Worm (Caenorhabditis elegans) whole organism, midembryonic: ENCODE data around the gene csn-6.
A peak's percentile ranks its signal among the peaks of the same experiment; 100 is the strongest.

Experiments
- T22C8.4 ChIP-seq: fragments of 200-800 bp; sonication (Bioruptor generic); IDR thresholded peaks from 2 replicates; pipeline ENCODE4 v1.3.6; 2022; ENCODE audit warnings: missing genetic modification characterization, missing compliant biosample characterization
- cog-1 ChIP-seq: sonication (generic microtip); optimal IDR thresholded peaks from 2 replicates; lab custom pipeline; 2016; ENCODE audit warnings: missing genetic modification characterization, missing compliant biosample characterization
- flt-1 ChIP-seq: fragments of 200-800 bp; sonication (Bioruptor generic); IDR thresholded peaks from 2 replicates; pipeline ENCODE4 v1.3.6; 2022; ENCODE audit warnings: missing genetic modification characterization, missing compliant biosample characterization
- klf-2 ChIP-seq: fragments of 200-800 bp; sonication (Bioruptor generic); conservative IDR thresholded peaks from 2 replicates; pipeline ENCODE4 v1.3.6; 2022; ENCODE audit warnings: missing genetic modification reagents, missing genetic modification characterization, missing compliant biosample characterization
- med-1 ChIP-seq: sonication (generic microtip); optimal IDR thresholded peaks from 2 replicates; lab custom pipeline; 2017; ENCODE audit warnings: missing genetic modification characterization, mild to moderate bottlenecking, missing compliant biosample characterization, antibody characterized with exemption, missing genetic modification reagents; ENCODE audit not compliant: insufficient read depth
- ref-1 ChIP-seq: fragments of 200-800 bp; sonication (Bioruptor generic); conservative IDR thresholded peaks from 2 replicates; pipeline ENCODE4 v1.3.6; 2022; ENCODE audit warnings: missing genetic modification reagents, missing genetic modification characterization, missing compliant biosample characterization
- tab-1 ChIP-seq: fragments of 200-800 bp; sonication (Bioruptor generic); IDR thresholded peaks from 2 replicates; pipeline ENCODE4 v1.3.6; 2022; ENCODE audit warnings: missing genetic modification characterization, missing compliant biosample characterization
- ztf-23 ChIP-seq: fragments of 200-800 bp; sonication (Bioruptor generic); IDR thresholded peaks from 2 replicates; pipeline ENCODE4 v1.3.6; 2022; ENCODE audit warnings: missing genetic modification reagents, missing genetic modification characterization, missing compliant biosample characterization
- ztf-29 ChIP-seq: fragments of 200-800 bp; sonication (Bioruptor generic); IDR thresholded peaks from 2 replicates; pipeline ENCODE4 v1.3.6; 2022; ENCODE audit warnings: missing genetic modification reagents, missing genetic modification characterization, missing compliant biosample characterization

The csn-6 gene

DNA sequence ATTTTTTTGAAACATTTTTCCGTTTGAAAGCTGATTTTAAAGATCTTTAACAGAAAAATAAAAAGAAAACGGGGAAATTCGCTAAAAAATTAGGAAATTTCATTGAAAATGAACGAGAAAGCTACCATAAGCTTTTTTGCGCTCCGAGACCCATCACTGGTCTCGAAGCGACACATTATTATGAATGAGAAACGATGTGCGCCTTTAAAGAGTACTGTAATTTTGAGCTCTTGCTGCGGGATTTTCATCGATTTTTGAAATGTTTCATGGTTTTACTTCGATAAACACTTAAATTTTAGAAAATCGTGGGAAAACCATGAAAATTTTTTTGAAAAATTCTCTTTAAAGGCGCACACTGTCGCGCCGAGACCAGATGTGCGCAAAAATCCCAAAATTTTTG is 10.4 kb upstream of the csn-6 start:
- no peak for TF ChIP-seq med-1
- TF ChIP-seq flt-1 (GFP tag; lab: Robert Waterston, UW) = no peak
- TF ChIP-seq klf-2 (GFP tag; lab: Robert Waterston, UW) = no peak
- TF ChIP-seq cog-1 (tag; lab: Kevin White, UChicago) = no peak
- no peak for TF ChIP-seq ref-1 (GFP tag; lab: Robert Waterston, UW)
- no peak for TF ChIP-seq T22C8.4 (GFP tag; lab: Robert Waterston, UW)
- no peak for TF ChIP-seq tab-1
- TF ChIP-seq ztf-23 = no peak
- no peak for TF ChIP-seq ztf-29 (GFP tag; lab: Robert Waterston, UW)

DNA sequence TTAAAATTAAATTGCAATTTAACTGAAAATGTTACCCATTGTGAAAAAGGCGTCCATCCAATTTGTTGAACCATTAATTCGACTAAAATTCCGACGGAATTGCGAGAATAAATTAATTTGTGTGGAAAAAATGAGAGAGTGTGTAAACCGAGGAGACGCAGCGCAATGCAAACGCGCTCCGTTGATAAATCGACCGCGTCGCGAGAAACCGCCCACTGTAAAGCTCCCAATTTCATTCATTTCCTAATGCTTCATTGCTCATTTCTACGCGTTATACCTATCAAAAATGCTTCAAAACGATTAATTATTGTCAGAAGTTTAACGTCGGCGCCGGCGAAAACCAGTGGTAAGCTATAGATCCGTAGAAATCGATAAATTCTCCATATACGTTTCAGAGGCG is 2.9 kb upstream of the csn-6 start, which contains the start of the genes Y67H2A.2 and micu-1:
TSS of gene Y67H2A.2 (minus strand) at position 74 of the 400 bp plus-strand sequence.
TSS of gene micu-1 (plus strand) at position 181 of the 400 bp plus-strand sequence.
- peak; percentile 71; the same call in 1 of the 2 replicates for TF ChIP-seq tab-1
- peak; percentile 64; the same call in 1 of the 2 replicates for TF ChIP-seq ztf-23
- no peak for TF ChIP-seq klf-2 (GFP tag; lab: Robert Waterston, UW)

DNA sequence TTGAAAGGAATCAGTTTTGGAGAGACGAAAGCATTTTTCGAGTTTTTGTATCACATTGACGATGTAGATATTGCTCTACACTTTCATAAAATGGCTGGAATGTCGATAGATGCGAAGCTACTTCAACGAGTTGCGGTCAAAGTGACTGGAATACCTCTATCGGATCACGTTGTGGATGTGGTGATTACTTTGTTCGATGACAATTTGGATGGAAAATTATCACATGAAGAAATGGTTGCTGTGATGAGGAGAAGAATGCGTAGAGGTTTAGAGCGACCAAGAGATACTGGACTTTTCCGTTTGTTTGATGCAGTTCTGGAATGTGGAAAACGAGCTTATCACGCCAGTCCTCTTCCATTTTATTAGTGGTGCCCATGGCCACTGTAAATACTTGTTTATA is 976 bp upstream of the csn-6 start:
- TF ChIP-seq cog-1 (tag; lab: Kevin White, UChicago) (no peak), ref-1 (GFP tag; lab: Robert Waterston, UW) (no peak), klf-2 (GFP tag; lab: Robert Waterston, UW) (no peak), ztf-29 (GFP tag; lab: Robert Waterston, UW) (no peak), med-1 (no peak), T22C8.4 (GFP tag; lab: Robert Waterston, UW) (no peak), flt-1 (GFP tag; lab: Robert Waterston, UW) (no peak), ztf-23 (no peak), tab-1 (no peak)

DNA sequence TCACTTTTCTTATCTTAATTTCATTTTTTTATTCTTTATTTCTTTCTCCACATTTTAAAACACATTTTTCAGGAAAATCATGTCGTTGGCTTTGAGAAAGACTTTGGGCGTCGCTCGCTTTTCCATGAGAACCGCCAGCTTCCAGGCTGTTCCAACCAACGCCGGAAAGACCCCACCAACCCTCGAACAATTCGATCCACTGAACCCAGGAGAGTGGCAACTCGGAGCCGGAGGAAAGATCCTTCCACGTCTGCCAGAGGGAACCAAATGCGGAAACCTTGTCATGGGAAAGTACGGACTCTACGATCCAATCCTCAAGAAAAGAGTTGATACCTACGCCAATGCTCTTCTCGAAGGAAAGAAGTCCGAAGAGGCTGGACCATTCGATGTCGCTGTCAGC is 515 bp upstream of the csn-6 start, which contains the start of gene kdp-1:
TSS of gene kdp-1 (plus strand) at position 80 of the 400 bp plus-strand sequence.
- TF ChIP-seq ref-1 (GFP tag; lab: Robert Waterston, UW) (no peak), cog-1 (tag; lab: Kevin White, UChicago) (no peak), med-1 (no peak), klf-2 (GFP tag; lab: Robert Waterston, UW) (no peak), flt-1 (GFP tag; lab: Robert Waterston, UW) (no peak), ztf-23 (no peak), T22C8.4 (GFP tag; lab: Robert Waterston, UW) (no peak), tab-1 (no peak), ztf-29 (GFP tag; lab: Robert Waterston, UW) (no peak)

DNA sequence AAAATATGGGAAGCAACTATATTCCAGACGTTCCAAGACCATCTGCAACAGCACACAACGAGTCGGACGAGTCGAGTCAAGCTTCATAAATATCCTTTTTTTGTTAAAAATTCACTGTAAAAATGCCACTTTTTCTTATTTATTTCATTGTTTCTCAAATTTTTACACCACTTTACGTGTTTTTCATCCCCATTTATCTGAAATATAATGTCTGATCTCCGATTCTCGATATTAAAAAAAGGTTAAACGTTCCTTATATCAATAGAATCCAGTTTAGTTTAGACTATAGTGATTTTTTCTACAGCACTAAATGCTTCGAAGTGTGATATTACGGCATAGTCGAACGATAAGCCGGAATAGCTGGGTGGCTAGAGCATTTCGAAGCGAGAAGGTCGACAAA is 2.8 kb downstream of the csn-6 start, which contains the start of gene Y67H2A.7:
TSS of gene Y67H2A.7 (plus strand) at position 301 of the 400 bp plus-strand sequence.
- no peak for TF ChIP-seq ztf-23

DNA sequence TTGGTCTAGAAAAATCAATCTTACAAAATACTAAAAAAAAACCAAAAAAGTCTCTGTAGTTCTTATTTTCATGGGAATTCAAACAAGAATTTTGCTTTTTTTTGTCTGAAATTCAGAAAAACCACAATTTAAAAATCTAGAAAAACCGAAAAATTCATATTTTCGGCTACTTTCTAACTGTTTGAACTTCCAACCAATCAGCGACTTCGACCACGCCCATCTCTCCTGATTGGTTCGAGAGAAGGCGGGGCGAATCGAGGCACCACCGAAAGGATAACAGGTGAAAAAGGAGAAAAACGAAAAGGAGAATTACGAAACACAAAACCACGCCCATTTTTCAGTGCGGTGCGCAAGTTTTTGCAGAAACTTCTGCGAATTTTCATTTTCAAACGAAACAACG is 4.2 kb downstream of the csn-6 start:
- TF ChIP-seq klf-2 (GFP tag; lab: Robert Waterston, UW) (no peak), ztf-29 (GFP tag; lab: Robert Waterston, UW) (no peak), cog-1 (tag; lab: Kevin White, UChicago) (no peak), ref-1 (GFP tag; lab: Robert Waterston, UW) (no peak), tab-1 (no peak), med-1 (no peak), ztf-23 (no peak), T22C8.4 (GFP tag; lab: Robert Waterston, UW) (no peak), flt-1 (GFP tag; lab: Robert Waterston, UW) (no peak)

DNA sequence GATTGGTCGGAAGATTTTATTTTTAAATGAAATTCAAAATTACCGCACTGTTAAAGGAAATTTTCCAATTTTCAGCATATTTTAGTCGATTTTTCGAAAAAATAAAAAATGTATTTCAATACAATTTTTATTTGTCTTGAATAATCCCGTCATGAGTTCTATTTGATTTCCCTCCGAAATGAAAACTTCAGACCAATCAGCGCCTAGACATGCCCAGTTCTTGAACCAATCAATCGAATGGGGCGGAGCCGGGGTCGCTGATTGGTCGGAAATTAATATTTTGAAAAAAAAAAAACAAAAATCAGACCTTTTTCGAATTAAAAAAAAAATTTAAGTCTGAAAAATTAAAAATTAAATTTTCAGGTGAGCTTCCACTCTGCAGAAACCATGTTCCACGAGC is 9.0 kb downstream of the csn-6 start:
- TF ChIP-seq klf-2 (GFP tag; lab: Robert Waterston, UW) (no peak), T22C8.4 (GFP tag; lab: Robert Waterston, UW) (no peak), flt-1 (GFP tag; lab: Robert Waterston, UW) (no peak)

DNA sequence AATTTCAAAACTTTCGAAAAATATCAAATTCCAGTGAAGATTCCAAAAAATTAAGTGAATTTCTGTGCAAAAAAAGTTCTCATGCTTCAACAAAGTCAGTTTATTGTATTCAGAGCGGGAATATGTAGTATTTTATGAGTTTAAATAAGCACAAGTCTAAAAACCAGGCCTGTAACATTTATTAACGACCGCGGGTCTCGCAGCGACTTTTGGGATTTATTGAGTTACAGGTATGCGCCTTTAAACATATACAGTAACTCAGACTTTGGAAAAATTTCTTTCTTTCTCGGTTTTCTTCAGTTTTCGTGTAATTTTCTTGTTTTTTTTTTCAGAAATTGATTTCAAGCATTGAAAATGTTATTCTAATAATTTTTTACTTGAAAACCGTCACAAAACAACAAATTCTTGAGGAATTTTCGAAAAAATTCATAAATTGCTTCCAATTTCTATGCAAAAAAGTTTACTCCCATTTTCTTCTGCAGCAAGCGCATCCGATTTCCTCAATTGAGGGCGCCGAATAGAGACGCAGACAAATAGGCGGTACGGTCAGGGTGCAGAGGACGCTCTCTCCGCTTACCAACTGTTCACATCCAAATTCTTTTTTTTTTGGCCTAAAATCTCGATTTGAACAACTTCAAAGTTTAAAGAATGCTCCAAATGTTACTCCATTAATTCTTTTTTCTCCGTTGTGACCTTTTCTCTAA is 10.9 kb downstream of the csn-6 start:
- TF ChIP-seq cog-1 (tag; lab: Kevin White, UChicago) = no peak
- no peak for TF ChIP-seq ref-1 (GFP tag; lab: Robert Waterston, UW)
- TF ChIP-seq tab-1 = no peak
- no peak for TF ChIP-seq med-1
- TF ChIP-seq T22C8.4 (GFP tag; lab: Robert Waterston, UW) = no peak
- no peak for TF ChIP-seq klf-2 (GFP tag; lab: Robert Waterston, UW)
- TF ChIP-seq ztf-29 (GFP tag; lab: Robert Waterston, UW) = no peak
- no peak for TF ChIP-seq flt-1 (GFP tag; lab: Robert Waterston, UW)
- no peak for TF ChIP-seq ztf-23

DNA sequence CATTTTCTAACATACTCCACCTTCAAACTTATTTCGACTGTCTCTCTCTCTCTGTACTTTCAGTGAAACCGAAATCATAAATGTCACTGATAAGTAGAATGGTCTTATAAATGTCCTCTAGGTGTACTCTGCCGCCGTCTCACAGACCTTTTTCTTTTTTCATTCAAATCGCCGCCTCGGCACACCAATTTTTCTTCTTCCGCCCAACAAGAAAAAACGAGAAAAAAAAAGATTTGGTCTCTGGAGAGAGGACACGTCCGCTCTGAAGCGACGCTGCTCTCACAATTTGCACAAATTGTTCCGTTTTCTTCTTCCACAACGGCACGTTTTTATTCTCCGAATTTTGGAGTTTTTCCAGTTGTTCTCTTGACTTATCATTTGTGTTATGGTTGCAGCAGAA is 12.5 kb downstream of the csn-6 start:
- TF ChIP-seq ztf-29 (GFP tag; lab: Robert Waterston, UW) (no peak), T22C8.4 (GFP tag; lab: Robert Waterston, UW) (no peak), med-1 (no peak), cog-1 (tag; lab: Kevin White, UChicago) (no peak), tab-1 (no peak), ref-1 (GFP tag; lab: Robert Waterston, UW) (no peak), flt-1 (GFP tag; lab: Robert Waterston, UW) (no peak), klf-2 (GFP tag; lab: Robert Waterston, UW) (no peak)

DNA sequence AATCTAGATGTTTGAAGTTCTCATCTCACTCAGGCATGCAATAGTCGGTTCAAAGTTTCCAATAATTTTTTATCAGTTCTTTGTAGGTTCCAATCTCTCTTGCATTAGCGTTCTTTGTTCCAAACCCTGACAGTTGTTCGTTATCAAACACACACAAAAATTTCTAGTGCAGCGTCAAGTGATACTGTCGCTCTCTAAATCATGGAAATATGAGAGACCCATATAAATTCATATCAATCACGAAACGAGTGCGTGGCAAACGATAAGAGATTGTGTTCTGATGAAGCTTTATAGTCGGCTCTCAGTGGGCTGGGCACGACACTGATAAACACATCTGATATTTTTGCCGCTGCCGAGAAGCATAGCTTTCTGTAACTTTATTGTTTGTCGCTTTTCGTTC is 13.6 kb downstream of the csn-6 start:
- no peak for TF ChIP-seq med-1
- TF ChIP-seq ref-1 (GFP tag; lab: Robert Waterston, UW) = no peak
- no peak for TF ChIP-seq ztf-23
- no peak for TF ChIP-seq flt-1 (GFP tag; lab: Robert Waterston, UW)
- TF ChIP-seq ztf-29 (GFP tag; lab: Robert Waterston, UW) = no peak
- TF ChIP-seq T22C8.4 (GFP tag; lab: Robert Waterston, UW) = no peak
- TF ChIP-seq klf-2 (GFP tag; lab: Robert Waterston, UW) = no peak
- no peak for TF ChIP-seq cog-1 (tag; lab: Kevin White, UChicago)
- no peak for TF ChIP-seq tab-1
